Worm (Caenorhabditis elegans): ENCODE measurements around the gene T04A6.3.

ce11 chrIII:7618294-7618693 is 10.2 kb upstream of the T04A6.3 start:
- TF ChIP-seq klf-2 (GFP tag; conservative IDR thresholded peaks at IDR 0.05), result no peak
- no peak for TF ChIP-seq med-1 (GFP tag; optimal IDR thresholded peaks at IDR 0.05; ENCODE audit: insufficient read depth)
- no peak for TF ChIP-seq ztf-23 (GFP tag; IDR thresholded peaks at IDR 0.05)
- no peak for TF ChIP-seq flt-1 (GFP tag; IDR thresholded peaks at IDR 0.05)
- no peak for TF ChIP-seq ref-1 (GFP tag; conservative IDR thresholded peaks at IDR 0.05)
- no peak for TF ChIP-seq tab-1 (GFP tag; IDR thresholded peaks at IDR 0.05)

Data from whole organism, midembryonic.